Fruit fly (Drosophila melanogaster): ENCODE data around the gene Csl4.
A peak's percentile ranks its signal among the peaks of the same experiment; 100 is the strongest.

dm6 chr2L:11168684-11169549 lies 45.5 kb upstream of the Csl4 start:
- no peak for TF ChIP-seq CG7987 (GFP tag; optimal IDR thresholded peaks at IDR 0.05)
- no peak for TF ChIP-seq BtbVII (GFP tag; optimal IDR thresholded peaks at IDR 0.05)
- no peak for TF ChIP-seq Ets97D (GFP tag; optimal IDR thresholded peaks at IDR 0.05)
- no peak for TF ChIP-seq Adf1 (GFP tag; IDR thresholded peaks at IDR 0.05)
- no peak for TF ChIP-seq dan (GFP tag; IDR thresholded peaks at IDR 0.05)
- peak; percentile 66 to 76 for TF ChIP-seq Trl (optimal IDR thresholded peaks at IDR 0.05)
- no peak for TF ChIP-seq Trl (GFP tag; optimal IDR thresholded peaks at IDR 0.05)
- no peak for TF ChIP-seq sna (GFP tag; IDR thresholded peaks at IDR 0.05; ENCODE audit: partially characterized antibody)

All from whole organism, embryonic.